Worm (Caenorhabditis elegans) whole organism, L4 larva: ENCODE data around the gene lin-42.

ENCODE experiments used
- D1046.2 ChIP-seq: fragments of 200-800 bp; sonication (Bioruptor generic); IDR thresholded peaks from 2 replicates; pipeline ENCODE4 v1.3.6; 2022; ENCODE audit warnings: missing genetic modification characterization, missing compliant biosample characterization
- F26F4.8 ChIP-seq: fragments of 200-800 bp; sonication (Bioruptor generic); conservative IDR thresholded peaks from 2 replicates; pipeline ENCODE4 v1.3.6; 2022; ENCODE audit warnings: missing genetic modification characterization, missing compliant biosample characterization
- T20F7.1 ChIP-seq: fragments of 200-800 bp; sonication (Bioruptor generic); optimal IDR thresholded peaks from 2 replicates; lab custom pipeline; 2018; ENCODE audit warnings: mild to moderate bottlenecking, missing genetic modification characterization, missing compliant biosample characterization
- Y105C5A.15 ChIP-seq: fragments of 200-800 bp; sonication (Bioruptor generic); IDR thresholded peaks from 2 replicates; pipeline ENCODE4 v1.3.6; 2022; ENCODE audit warnings: missing genetic modification characterization, missing compliant biosample characterization
- Y5F2A.4 ChIP-seq: fragments of 200-800 bp; sonication (Bioruptor generic); optimal IDR thresholded peaks from 2 replicates; lab custom pipeline; 2018; ENCODE audit warnings: mild to moderate bottlenecking, missing genetic modification characterization, missing compliant biosample characterization
- Y75B8A.6 ChIP-seq: fragments of 200-800 bp; sonication (Bioruptor generic); IDR thresholded peaks from 2 replicates; pipeline ENCODE4 v1.3.6; 2022; ENCODE audit warnings: missing genetic modification reagents, missing genetic modification characterization, missing compliant biosample characterization
- ZK337.2 ChIP-seq: fragments of 200-800 bp; sonication (Bioruptor generic); IDR thresholded peaks from 2 replicates; pipeline ENCODE4 v1.3.6; 2022; ENCODE audit warnings: missing genetic modification reagents, missing genetic modification characterization, missing compliant biosample characterization
- ZK546.5 ChIP-seq, 2 experiments: sonication (generic microtip); optimal IDR thresholded peaks; 2 replicates each; lab custom pipeline; 2017; ENCODE audit warnings: missing biosample characterization in 2 of 2, missing genetic modification characterization in 2 of 2
- aha-1 ChIP-seq: fragments of 150-350 bp; peaks from one replicate; lab custom pipeline; 2014; ENCODE audit warnings: missing biosample characterization, missing genetic modification characterization
- aly-2 ChIP-seq: sonication (generic microtip); optimal IDR thresholded peaks from 2 replicates; lab custom pipeline; 2018; ENCODE audit warnings: missing biosample characterization, missing genetic modification characterization
- ama-1 ChIP-seq: fragments of 150-350 bp; optimal IDR thresholded peaks from 2 replicates; lab custom pipeline; 2014; ENCODE audit warnings: inconsistent platforms, mixed read lengths
- arid-1 ChIP-seq: fragments of 200-800 bp; sonication (Bioruptor generic); conservative IDR thresholded peaks from 2 replicates; pipeline ENCODE4 v1.3.6; 2022; ENCODE audit warnings: missing genetic modification reagents, missing genetic modification characterization, missing compliant biosample characterization
- attf-4 ChIP-seq: sonication (generic microtip); optimal IDR thresholded peaks from 3 replicates; lab custom pipeline; 2017; ENCODE audit warnings: missing biosample characterization, missing genetic modification characterization
- ceh-20 ChIP-seq: fragments of 200-800 bp; sonication (Bioruptor generic); IDR thresholded peaks from 2 replicates; pipeline ENCODE4 v1.3.6; 2022; ENCODE audit warnings: missing genetic modification reagents, missing genetic modification characterization, missing compliant biosample characterization
- ceh-28 ChIP-seq: fragments of 150-350 bp; optimal IDR thresholded peaks from 2 replicates; lab custom pipeline; 2014; ENCODE audit warnings: missing biosample characterization, missing genetic modification reagents, missing genetic modification characterization
- ceh-62 ChIP-seq: sonication (generic microtip); optimal IDR thresholded peaks from 2 replicates; lab custom pipeline; 2017; ENCODE audit warnings: missing biosample characterization, missing genetic modification characterization
- ceh-82 ChIP-seq: sonication (generic microtip); optimal IDR thresholded peaks from 2 replicates; lab custom pipeline; 2017; ENCODE audit warnings: missing biosample characterization, missing genetic modification characterization
- daf-12 ChIP-seq: fragments of 150-350 bp; optimal IDR thresholded peaks from 2 replicates; lab custom pipeline; 2014; ENCODE audit warnings: missing biosample characterization, missing genetic modification reagents, missing genetic modification characterization
- daf-16 ChIP-seq, 3 experiments: sonication (generic microtip); optimal IDR thresholded peaks; 2 replicates each; lab custom pipeline; 2016 to 2017; ENCODE audit warnings: missing genetic modification characterization in 3 of 3, missing genetic modification reagents in 3 of 3, mild to moderate bottlenecking in 2 of 3, missing compliant biosample characterization in 2 of 3, missing biosample characterization in 1 of 3, moderate library complexity in 1 of 3
- daf-19 ChIP-seq: fragments of 200-800 bp; sonication (Bioruptor generic); conservative IDR thresholded peaks from 2 replicates; pipeline ENCODE4 v1.3.6; 2022; ENCODE audit warnings: missing genetic modification characterization, missing compliant biosample characterization
- daf-8 ChIP-seq: fragments of 200-800 bp; sonication (Bioruptor generic); IDR thresholded peaks from 2 replicates; pipeline ENCODE4 v1.3.6; 2022; ENCODE audit warnings: missing genetic modification characterization, missing compliant biosample characterization
- dmd-8 ChIP-seq: fragments of 200-800 bp; sonication (Bioruptor generic); IDR thresholded peaks from 2 replicates; pipeline ENCODE4 v1.3.6; 2022; ENCODE audit warnings: missing genetic modification characterization, missing compliant biosample characterization
- egl-27 ChIP-seq: sonication (generic microtip); optimal IDR thresholded peaks from 3 replicates; lab custom pipeline; 2017; ENCODE audit warnings: missing biosample characterization, missing genetic modification reagents, missing genetic modification characterization
- egl-43 ChIP-seq: fragments of 200-800 bp; sonication (Bioruptor generic); IDR thresholded peaks from 2 replicates; pipeline ENCODE4 v1.3.6; 2022; ENCODE audit warnings: missing genetic modification reagents, missing genetic modification characterization, missing compliant biosample characterization
- hif-1 ChIP-seq, 2 experiments: sonication (generic microtip); optimal IDR thresholded peaks; 2 replicates each; lab custom pipeline; 2016 to 2017; ENCODE audit warnings: missing compliant biosample characterization in 2 of 2, missing genetic modification characterization in 2 of 2, missing genetic modification reagents in 2 of 2, missing genotype in 2 of 2, mild to moderate bottlenecking in 1 of 2
- hlh-30 ChIP-seq: sonication (generic microtip); optimal IDR thresholded peaks from 2 replicates; lab custom pipeline; 2017; ENCODE audit warnings: antibody characterized with exemption, mild to moderate bottlenecking, missing genetic modification characterization, missing compliant biosample characterization; ENCODE audit not compliant: insufficient read depth
- lim-7 ChIP-seq: fragments of 200-800 bp; sonication (Bioruptor generic); IDR thresholded peaks from 2 replicates; pipeline ENCODE4 v1.3.6; 2022; ENCODE audit warnings: missing genetic modification characterization, missing compliant biosample characterization
- lin-13 ChIP-seq: fragments of 150-350 bp; optimal IDR thresholded peaks from 2 replicates; lab custom pipeline; 2014; ENCODE audit warnings: missing biosample characterization, missing genetic modification reagents, missing genetic modification characterization
- lin-15B ChIP-seq: fragments of 150-350 bp; sonication (generic microtip); optimal IDR thresholded peaks from 3 replicates; lab custom pipeline; 2014; ENCODE audit warnings: missing biosample characterization, missing genetic modification characterization
- lin-38 ChIP-seq: fragments of 200-800 bp; sonication (Bioruptor generic); IDR thresholded peaks from 2 replicates; pipeline ENCODE4 v1.3.6; 2022; ENCODE audit warnings: missing genetic modification reagents, missing genetic modification characterization, missing compliant biosample characterization
- madf-5 ChIP-seq, 2 experiments: fragments of 200-800 bp; sonication (Bioruptor generic); IDR thresholded peaks; 2 replicates each; pipeline ENCODE4 v1.3.6; 2022; ENCODE audit warnings: missing compliant biosample characterization in 2 of 2, missing genetic modification characterization in 2 of 2
- mdl-1 ChIP-seq, 2 experiments: fragments of 150-350 bp in 1 of 2; sonication (generic microtip) in 1 of 2; optimal IDR thresholded peaks; 2 replicates each; lab custom pipeline; 2014 to 2017; ENCODE audit warnings: missing biosample characterization in 2 of 2, missing genetic modification characterization in 2 of 2
- mep-1 ChIP-seq: fragments of 150-350 bp; sonication (generic microtip); optimal IDR thresholded peaks from 3 replicates; lab custom pipeline; 2014; ENCODE audit warnings: missing biosample characterization, missing genetic modification characterization
- mxl-2 ChIP-seq: fragments of 200-800 bp; sonication (Bioruptor generic); conservative IDR thresholded peaks from 2 replicates; pipeline ENCODE4 v1.3.6; 2022; ENCODE audit warnings: missing genetic modification reagents, missing genetic modification characterization, missing compliant biosample characterization
- nhr-102 ChIP-seq: sonication (generic microtip); optimal IDR thresholded peaks from 2 replicates; lab custom pipeline; 2016; ENCODE audit warnings: mild to moderate bottlenecking, missing genetic modification characterization, moderate library complexity, missing compliant biosample characterization
- nhr-11 ChIP-seq: fragments of 150-350 bp; optimal IDR thresholded peaks from 2 replicates; lab custom pipeline; 2014; ENCODE audit warnings: missing biosample characterization, missing genetic modification characterization
- nhr-42 ChIP-seq: fragments of 200-800 bp; sonication (Bioruptor generic); IDR thresholded peaks from 2 replicates; pipeline ENCODE4 v1.3.6; 2022; ENCODE audit warnings: missing genetic modification characterization, missing compliant biosample characterization
- nhr-76 ChIP-seq: fragments of 150-350 bp; optimal IDR thresholded peaks from 2 replicates; lab custom pipeline; 2014; ENCODE audit warnings: missing biosample characterization, missing genetic modification characterization
- nhr-77 ChIP-seq: fragments of 150-350 bp; optimal IDR thresholded peaks from 2 replicates; lab custom pipeline; 2014; ENCODE audit warnings: missing biosample characterization, missing genetic modification characterization
- pqm-1 ChIP-seq: sonication (generic microtip); optimal IDR thresholded peaks from 2 replicates; lab custom pipeline; 2017; ENCODE audit warnings: missing biosample characterization, missing genetic modification characterization
- rbr-2 ChIP-seq: sonication (generic microtip); optimal IDR thresholded peaks from 2 replicates; lab custom pipeline; 2016; ENCODE audit warnings: missing genotype, missing genetic modification characterization, missing compliant biosample characterization
- saeg-2 ChIP-seq: fragments of 200-800 bp; sonication (Bioruptor generic); IDR thresholded peaks from 2 replicates; pipeline ENCODE4 v1.3.6; 2022; ENCODE audit warnings: missing genetic modification reagents, missing genetic modification characterization, missing compliant biosample characterization
- tag-97 ChIP-seq: fragments of 200-800 bp; sonication (Bioruptor generic); IDR thresholded peaks from 2 replicates; pipeline ENCODE4 v1.3.6; 2022; ENCODE audit warnings: missing genetic modification characterization, missing compliant biosample characterization
- tra-1 ChIP-seq: fragments of 200-800 bp; sonication (Bioruptor generic); IDR thresholded peaks from 2 replicates; pipeline ENCODE4 v1.3.6; 2022; ENCODE audit warnings: missing genetic modification reagents, missing genetic modification characterization, missing compliant biosample characterization
- unc-130 ChIP-seq: sonication (generic microtip); optimal IDR thresholded peaks from 2 replicates; lab custom pipeline; 2016; ENCODE audit warnings: missing genetic modification reagents, missing genetic modification characterization, missing compliant biosample characterization
- unc-39 ChIP-seq: sonication (generic microtip); optimal IDR thresholded peaks from 2 replicates; lab custom pipeline; 2017; ENCODE audit warnings: missing biosample characterization, missing genetic modification characterization
- unc-62 ChIP-seq, 3 experiments: fragments of 150-350 bp in 1 of 3; sonication (generic microtip); optimal IDR thresholded peaks in 2 of 3; peaks in 1 of 3; 1 replicate in 1 of 3; 2 replicates in 2 of 3; lab custom pipeline; 2014 to 2017; ENCODE audit warnings: missing biosample characterization in 3 of 3, missing genetic modification characterization in 3 of 3, missing genetic modification reagents in 3 of 3, missing genotype in 1 of 3
- vab-7 ChIP-seq: fragments of 200-800 bp; sonication (Bioruptor generic); IDR thresholded peaks from 2 replicates; pipeline ENCODE4 v1.3.6; 2022; ENCODE audit warnings: missing genetic modification reagents, missing genetic modification characterization, missing compliant biosample characterization
- zag-1 ChIP-seq: fragments of 150-350 bp; optimal IDR thresholded peaks from 2 replicates; lab custom pipeline; 2014; ENCODE audit warnings: missing biosample characterization, missing genetic modification characterization
- zfp-2 ChIP-seq: sonication (generic microtip); optimal IDR thresholded peaks from 2 replicates; lab custom pipeline; 2016; ENCODE audit warnings: mild to moderate bottlenecking, missing genetic modification characterization, missing compliant biosample characterization
- zip-2 ChIP-seq: fragments of 150-350 bp; optimal IDR thresholded peaks from 2 replicates; lab custom pipeline; 2014; ENCODE audit warnings: missing biosample characterization, missing genetic modification characterization
- ztf-7 ChIP-seq: fragments of 150-350 bp; optimal IDR thresholded peaks from 2 replicates; lab custom pipeline; 2014; ENCODE audit warnings: missing biosample characterization, missing genetic modification characterization

Gene lin-42

ce11 chrII:1237845-1238244, 14.3 kb downstream of the lin-42 start (continued):
- TF ChIP-seq lim-7 (GFP tag; lab: Robert Waterston, UW) (no peak), lin-15B (tag; lab: Kevin White, UChicago) (no peak), ama-1 (lab: Kevin White, UChicago) (no peak), ceh-20 (GFP tag; lab: Robert Waterston, UW) (no peak), zag-1 (tag; lab: Kevin White, UChicago) (no peak), F26F4.8 (GFP tag; lab: Robert Waterston, UW) (no peak), ceh-28 (tag; lab: Kevin White, UChicago) (no peak), nhr-76 (no peak), tra-1 (GFP tag; lab: Robert Waterston, UW) (no peak), ZK546.5 (tag; optimal IDR thresholded peaks at IDR 0.05; lab: Kevin White, UChicago) (no peak), pqm-1 (tag; lab: Kevin White, UChicago) (no peak), zip-2 (tag; lab: Kevin White, UChicago) (no peak), hif-1 (tag; optimal IDR thresholded peaks at IDR 0.05; lab: Kevin White, UChicago) (peak in 1 of 2 experiments; percentile 64), unc-130 (GFP tag; lab: Kevin White, UChicago) (no peak), saeg-2 (GFP tag; lab: Robert Waterston, UW) (no peak), egl-27 (tag; lab: Kevin White, UChicago) (no peak), attf-4 (no peak), arid-1 (GFP tag; lab: Robert Waterston, UW) (peak; percentile 69), unc-39 (no peak), nhr-42 (GFP tag; lab: Robert Waterston, UW) (0 out of 2 replicates have a peak, but pooled peaks have one; percentile 7), lin-13 (GFP tag; lab: Kevin White, UChicago) (no peak), nhr-77 (tag; lab: Kevin White, UChicago) (no peak), aha-1 (peak; percentile 61), madf-5 (GFP tag; IDR thresholded peaks at IDR 0.05; lab: Robert Waterston, UW) (0 out of 4 replicates have a peak, but pooled peaks of 1 of the 2 experiments have one; percentile 18), hlh-30 (tag; lab: Kevin White, UChicago) (peak; percentile 60), ztf-7 (tag; lab: Kevin White, UChicago) (no peak), Y5F2A.4 (GFP tag; lab: Kevin White, UChicago) (no peak), D1046.2 (GFP tag; lab: Robert Waterston, UW) (no peak), zfp-2 (tag; lab: Kevin White, UChicago) (no peak), daf-19 (GFP tag; lab: Robert Waterston, UW) (no peak), ZK337.2 (no peak), daf-16 (GFP tag; optimal IDR thresholded peaks at IDR 0.05; lab: Kevin White, UChicago) (peak in 1 of 2 experiments; percentile 12), daf-16 (tag; optimal IDR thresholded peaks at IDR 0.05; lab: Kevin White, UChicago) (peak; percentile 66), mdl-1 (tag; optimal IDR thresholded peaks at IDR 0.05; lab: Kevin White, UChicago) (peak; percentile 55 to 72), tag-97 (GFP tag; lab: Robert Waterston, UW) (no peak), aly-2 (tag; lab: Kevin White, UChicago) (no peak), lin-38 (GFP tag; lab: Robert Waterston, UW) (peak; percentile 22; the same call in 1 of the 2 replicates), dmd-8 (GFP tag; lab: Robert Waterston, UW) (no peak), daf-12 (no peak), unc-62 (GFP tag; optimal IDR thresholded peaks at IDR 0.05 in 1 of 2; lab: Kevin White, UChicago) (peak in 1 of 2 experiments; percentile 99), unc-62 (tag; optimal IDR thresholded peaks at IDR 0.05; lab: Kevin White, UChicago) (no peak), vab-7 (GFP tag; lab: Robert Waterston, UW) (peak; percentile 44; the same call in 1 of the 2 replicates), daf-8 (GFP tag; lab: Robert Waterston, UW) (no peak), T20F7.1 (GFP tag; lab: Kevin White, UChicago) (no peak), Y105C5A.15 (no peak), nhr-102 (tag; lab: Kevin White, UChicago) (peak; percentile 53), Y75B8A.6 (no peak), nhr-11 (tag; lab: Kevin White, UChicago) (no peak), ceh-82 (tag; lab: Kevin White, UChicago) (no peak), rbr-2 (tag; lab: Kevin White, UChicago) (peak; percentile 55), mxl-2 (no peak), egl-43 (GFP tag; lab: Robert Waterston, UW) (peak; percentile 89), ceh-62 (no peak), mep-1 (tag; lab: Kevin White, UChicago) (peak; percentile 50)
